Fruit fly (Drosophila melanogaster): ENCODE measurements around the gene psd.

psd gene

dm6 chr2L:5943229-5944078 is 21.3 kb downstream of the psd start, which contains the start of the genes Sfp26Ad and Gpdh1 (continued):
- peak; percentile 82 for TF ChIP-seq Hmr (GFP tag; optimal IDR thresholded peaks at IDR 0.05)
- peak; percentile 32; the same call in 1 of the 2 replicates for TF ChIP-seq sim (GFP tag; IDR thresholded peaks at IDR 0.05)
- TF ChIP-seq esg (GFP tag; conservative IDR thresholded peaks at IDR 0.05): peak; percentile 28; the same call in 1 of the 2 replicates
- TF ChIP-seq Hr39 (optimal IDR thresholded peaks at IDR 0.05): no peak
- peak; percentile 47 for TF ChIP-seq CG30020 (tag; optimal IDR thresholded peaks at IDR 0.05)
- peak; percentile 86 for TF ChIP-seq tin (GFP tag; optimal IDR thresholded peaks at IDR 0.05)
- TF ChIP-seq CG12391 (tag; optimal IDR thresholded peaks at IDR 0.05): peak; percentile 82
- TF ChIP-seq CG14965 (GFP tag; optimal IDR thresholded peaks at IDR 0.05; ENCODE audit: borderline replicate concordance): peak; percentile 27
- TF ChIP-seq CG11247 (GFP tag; IDR thresholded peaks at IDR 0.05): peak; percentile 70
- TF ChIP-seq Sry-β (GFP tag; optimal IDR thresholded peaks at IDR 0.05): no peak
- peak; percentile 87 to 90 for TF ChIP-seq dpn (GFP tag; optimal IDR thresholded peaks at IDR 0.05)
- peak; percentile 57; the same call in 2 of the 3 replicates for TF ChIP-seq CG6175 (GFP tag; IDR thresholded peaks at IDR 0.05)
- TF ChIP-seq NC2β (GFP tag; optimal IDR thresholded peaks at IDR 0.05): peak; percentile 80
- TF ChIP-seq ap (GFP tag; IDR thresholded peaks at IDR 0.05): no peak
- TF ChIP-seq CG4282 (GFP tag; optimal IDR thresholded peaks at IDR 0.05): peak; percentile 62
- TF ChIP-seq CG1792 (GFP tag; optimal IDR thresholded peaks at IDR 0.05): peak; percentile 56
- peak; percentile 39; the same call in 1 of the 2 replicates for TF ChIP-seq nerfin-2 (GFP tag; IDR thresholded peaks at IDR 0.05; ENCODE audit: partially characterized antibody)
- TF ChIP-seq CG11696 (GFP tag; IDR thresholded peaks at IDR 0.05): no peak
- peak; percentile 74 for TF ChIP-seq CG10209 (GFP tag; optimal IDR thresholded peaks at IDR 0.05)
- no peak for TF ChIP-seq CG6813 (GFP tag; optimal IDR thresholded peaks at IDR 0.05)
- no peak for TF ChIP-seq dimm (GFP tag; IDR thresholded peaks at IDR 0.05)
- peak; percentile 41 for TF ChIP-seq CG1529 (GFP tag; optimal IDR thresholded peaks at IDR 0.05)
- TF ChIP-seq fd102C (GFP tag; optimal IDR thresholded peaks at IDR 0.05): peak; percentile 2
- TF ChIP-seq tx (GFP tag; optimal IDR thresholded peaks at IDR 0.05): peak; percentile 83
- no peak; the same call in none of the 2 replicates for TF ChIP-seq rib (GFP tag; IDR thresholded peaks at IDR 0.05)
- peak; percentile 42 for TF ChIP-seq Dek (tag; optimal IDR thresholded peaks at IDR 0.05)
- TF ChIP-seq trem (tag; optimal IDR thresholded peaks at IDR 0.05): peak; percentile 61
- TF ChIP-seq NfI (GFP tag; optimal IDR thresholded peaks at IDR 0.05): peak; percentile 82
- TF ChIP-seq insv (GFP tag; optimal IDR thresholded peaks at IDR 0.05): peak in 1 of 2 experiments; percentile 57
- no peak for TF ChIP-seq pan (optimal IDR thresholded peaks at IDR 0.05)
- peak in 1 of 2 experiments; percentile 63 for TF ChIP-seq pan (GFP tag; optimal IDR thresholded peaks at IDR 0.05 in 1 of 2, IDR thresholded peaks at IDR 0.05 in 1 of 2)
- TF ChIP-seq HLH54F (GFP tag; optimal IDR thresholded peaks at IDR 0.05): peak; percentile 84
- TF ChIP-seq ERR (GFP tag; optimal IDR thresholded peaks at IDR 0.05): peak; percentile 72
- no peak for TF ChIP-seq mld (GFP tag; IDR thresholded peaks at IDR 0.05; ENCODE audit: partially characterized antibody)
- TF ChIP-seq so (GFP tag; IDR thresholded peaks at IDR 0.05): peak; percentile 65; the same call in 1 of the 3 replicates
- 0 out of 2 replicates have a peak, but pooled peaks have one; percentile 7 for TF ChIP-seq Taf1 (GFP tag; IDR thresholded peaks at IDR 0.05)
- peak; percentile 44; the same call in 1 of the 2 replicates for TF ChIP-seq CG5953 (GFP tag; IDR thresholded peaks at IDR 0.05)
- peak; percentile 62 for TF ChIP-seq Hand (GFP tag; optimal IDR thresholded peaks at IDR 0.05)
- TF ChIP-seq Awh (GFP tag; IDR thresholded peaks at IDR 0.05): peak; percentile 62; the same call in 1 of the 2 replicates
- TF ChIP-seq bowl (GFP tag; IDR thresholded peaks at IDR 0.05): no peak
- TF ChIP-seq pb (GFP tag; optimal IDR thresholded peaks at IDR 0.05): peak; percentile 55
- peak; percentile 71 for TF ChIP-seq Myb (GFP tag; optimal IDR thresholded peaks at IDR 0.05)
- no peak for TF ChIP-seq danr (GFP tag; IDR thresholded peaks at IDR 0.05)
- peak; percentile 12 for TF ChIP-seq CG11398 (GFP tag; optimal IDR thresholded peaks at IDR 0.05)
- TF ChIP-seq CG9817 (tag; optimal IDR thresholded peaks at IDR 0.05): peak; percentile 60
- TF ChIP-seq CG15073 (GFP tag; optimal IDR thresholded peaks at IDR 0.05): no peak
- peak; percentile 66 for TF ChIP-seq CG32772 (GFP tag; IDR thresholded peaks at IDR 0.05)
- peak; percentile 87 for TF ChIP-seq jumu (GFP tag; optimal IDR thresholded peaks at IDR 0.05)
- peak; percentile 10 for TF ChIP-seq da (GFP tag; optimal IDR thresholded peaks at IDR 0.05)

All from whole organism, embryonic.